Worm (Caenorhabditis elegans) whole organism, L3 larva: ENCODE data around the gene ZK470.1.

Experiments used
- ama-1 ChIP-seq: fragments of 150-350 bp; optimal IDR thresholded peaks from 2 replicates; lab custom pipeline; 2018
- fkh-10 ChIP-seq: sonication (generic microtip); optimal IDR thresholded peaks from 2 replicates; lab custom pipeline; 2017; ENCODE audit warnings: missing biosample characterization, missing genetic modification reagents, missing genetic modification characterization
- fos-1 ChIP-seq: fragments of 150-350 bp; optimal IDR thresholded peaks from 2 replicates; lab custom pipeline; 2014; ENCODE audit warnings: missing biosample characterization, missing genetic modification characterization
- mdl-1 ChIP-seq: fragments of 150-350 bp; optimal IDR thresholded peaks from 2 replicates; lab custom pipeline; 2014; ENCODE audit warnings: missing biosample characterization, missing genetic modification characterization
- nhr-11 ChIP-seq: fragments of 150-350 bp; optimal IDR thresholded peaks from 2 replicates; lab custom pipeline; 2014; ENCODE audit warnings: missing biosample characterization, missing genetic modification characterization
- nhr-25 ChIP-seq: sonication (generic microtip); optimal IDR thresholded peaks from 2 replicates; lab custom pipeline; 2017; ENCODE audit warnings: missing biosample characterization, missing genetic modification characterization
- nhr-77 ChIP-seq: fragments of 150-350 bp; optimal IDR thresholded peaks from 2 replicates; lab custom pipeline; 2014; ENCODE audit warnings: missing biosample characterization, missing genetic modification characterization
- tbx-2 ChIP-seq: sonication (generic microtip); optimal IDR thresholded peaks from 2 replicates; lab custom pipeline; 2016; ENCODE audit warnings: mild to moderate bottlenecking, missing genetic modification characterization, missing compliant biosample characterization
- unc-39 ChIP-seq: sonication (generic microtip); optimal IDR thresholded peaks from 4 replicates; lab custom pipeline; 2017; ENCODE audit warnings: missing biosample characterization, missing genetic modification characterization
- ztf-4 ChIP-seq: fragments of 150-350 bp; optimal IDR thresholded peaks from 2 replicates; lab custom pipeline; 2014; ENCODE audit warnings: missing biosample characterization, missing genetic modification characterization

ce11 chrX:4159929-4160328 is 3.6 kb upstream of the ZK470.1 start:
- peak; percentile 1 for TF ChIP-seq fkh-10 (GFP tag; lab: Kevin White, UChicago)
- TF ChIP-seq ztf-4, result no peak
- no peak for TF ChIP-seq tbx-2
- TF ChIP-seq nhr-11 (tag; lab: Kevin White, UChicago), result no peak
- no peak for TF ChIP-seq ama-1
- no peak for TF ChIP-seq mdl-1
- TF ChIP-seq fos-1, result no peak
- TF ChIP-seq nhr-77 (tag; lab: Kevin White, UChicago), result no peak
- no peak for TF ChIP-seq unc-39 (tag; lab: Kevin White, UChicago)
- no peak for TF ChIP-seq nhr-25 (tag; lab: Kevin White, UChicago)
